Worm (Caenorhabditis elegans) whole organism, L2 larva: ENCODE results near the gene daf-31.

Experiments used
- C34F6.9 ChIP-seq: fragments of 150-350 bp; optimal IDR thresholded peaks from 2 replicates; lab custom pipeline; 2014; ENCODE audit warnings: missing biosample characterization, missing genetic modification characterization
- R02D3.7 ChIP-seq: fragments of 150-350 bp; optimal IDR thresholded peaks from 2 replicates; lab custom pipeline; 2014; ENCODE audit warnings: missing biosample characterization, missing genetic modification characterization
- Y55F3AM.14 ChIP-seq: fragments of 200-800 bp; sonication (Bioruptor generic); optimal IDR thresholded peaks from 2 replicates; lab custom pipeline; 2018; ENCODE audit warnings: mild to moderate bottlenecking, missing genetic modification characterization, missing compliant biosample characterization
- ZK546.5 ChIP-seq: sonication (generic microtip); optimal IDR thresholded peaks from 2 replicates; lab custom pipeline; 2017; ENCODE audit warnings: missing biosample characterization, missing genetic modification characterization
- ama-1 ChIP-seq: fragments of 150-350 bp; optimal IDR thresholded peaks from 2 replicates; lab custom pipeline; 2018; ENCODE audit warnings: inconsistent platforms
- blmp-1 ChIP-seq: sonication (generic microtip); optimal IDR thresholded peaks from 2 replicates; lab custom pipeline; 2017; ENCODE audit warnings: missing genetic modification characterization, mild to moderate bottlenecking, missing compliant biosample characterization, antibody characterized with exemption, moderate library complexity; ENCODE audit not compliant: insufficient read depth
- ceh-16 ChIP-seq: fragments of 150-350 bp; optimal IDR thresholded peaks from 2 replicates; lab custom pipeline; 2014; ENCODE audit warnings: missing biosample characterization, missing genetic modification characterization
- ceh-82 ChIP-seq: fragments of 150-350 bp; optimal IDR thresholded peaks from 2 replicates; lab custom pipeline; 2014; ENCODE audit warnings: missing biosample characterization, missing genetic modification characterization
- crh-2 ChIP-seq: sonication (generic microtip); optimal IDR thresholded peaks from 2 replicates; lab custom pipeline; 2017; ENCODE audit warnings: missing biosample characterization, missing genetic modification characterization
- dmd-4 ChIP-seq: sonication (generic microtip); optimal IDR thresholded peaks from 2 replicates; lab custom pipeline; 2017; ENCODE audit warnings: missing biosample characterization, missing genetic modification characterization
- egl-27 ChIP-seq: sonication (generic microtip); optimal IDR thresholded peaks from 3 replicates; lab custom pipeline; 2017; ENCODE audit warnings: missing biosample characterization, missing genetic modification reagents, missing genetic modification characterization
- elt-1 ChIP-seq: fragments of 150-350 bp; optimal IDR thresholded peaks from 2 replicates; lab custom pipeline; 2014; ENCODE audit warnings: missing biosample characterization, missing genetic modification characterization
- elt-3 ChIP-seq: sonication (generic microtip); optimal IDR thresholded peaks from 2 replicates; lab custom pipeline; 2017; ENCODE audit warnings: missing biosample characterization, missing genetic modification characterization
- fos-1 ChIP-seq: fragments of 150-350 bp; optimal IDR thresholded peaks from 2 replicates; lab custom pipeline; 2014; ENCODE audit warnings: missing biosample characterization, missing genetic modification characterization
- gmeb-1 ChIP-seq: fragments of 150-350 bp; optimal IDR thresholded peaks from 2 replicates; lab custom pipeline; 2014; ENCODE audit warnings: missing biosample characterization, missing genetic modification characterization
- lin-13 ChIP-seq: fragments of 150-350 bp; optimal IDR thresholded peaks from 2 replicates; lab custom pipeline; 2014; ENCODE audit warnings: missing biosample characterization, missing genetic modification reagents, missing genetic modification characterization
- lin-39 ChIP-seq: fragments of 150-350 bp; optimal IDR thresholded peaks from 2 replicates; lab custom pipeline; 2014; ENCODE audit warnings: missing biosample characterization, missing genetic modification reagents, missing genetic modification characterization
- lsy-2 ChIP-seq, 2 experiments: fragments of 150-350 bp in 1 of 2; sonication (generic microtip) in 1 of 2; optimal IDR thresholded peaks; 2 replicates each; lab custom pipeline; 2014 to 2017; ENCODE audit warnings: missing biosample characterization in 2 of 2, missing genetic modification characterization in 2 of 2
- mbf-1 ChIP-seq: sonication (generic microtip); optimal IDR thresholded peaks from 2 replicates; lab custom pipeline; 2017; ENCODE audit warnings: missing biosample characterization, missing genetic modification characterization
- mdl-1 ChIP-seq, 2 experiments: fragments of 150-350 bp in 1 of 2; sonication (generic microtip) in 1 of 2; optimal IDR thresholded peaks; 2 replicates each; lab custom pipeline; 2017; ENCODE audit warnings: missing biosample characterization in 2 of 2, missing genetic modification characterization in 2 of 2
- nhr-10 ChIP-seq: sonication (generic microtip); optimal IDR thresholded peaks from 2 replicates; lab custom pipeline; 2017; ENCODE audit warnings: missing biosample characterization, missing genetic modification characterization
- nhr-12 ChIP-seq: fragments of 150-350 bp; optimal IDR thresholded peaks from 2 replicates; lab custom pipeline; 2014; ENCODE audit warnings: missing biosample characterization, missing genetic modification characterization
- nhr-23 ChIP-seq: fragments of 150-350 bp; optimal IDR thresholded peaks from 2 replicates; lab custom pipeline; 2014; ENCODE audit warnings: missing biosample characterization, missing genetic modification reagents, missing genetic modification characterization
- nhr-237 ChIP-seq: fragments of 150-350 bp; optimal IDR thresholded peaks from 2 replicates; lab custom pipeline; 2014; ENCODE audit warnings: missing biosample characterization, missing genetic modification characterization
- peb-1 ChIP-seq: fragments of 150-350 bp; optimal IDR thresholded peaks from 2 replicates; lab custom pipeline; 2014; ENCODE audit warnings: missing biosample characterization, missing genetic modification characterization
- sem-4 ChIP-seq: fragments of 150-350 bp; optimal IDR thresholded peaks from 2 replicates; lab custom pipeline; 2014; ENCODE audit warnings: missing biosample characterization, missing genetic modification reagents, missing genetic modification characterization
- skn-1 ChIP-seq: sonication (generic microtip); optimal IDR thresholded peaks from 2 replicates; lab custom pipeline; 2017; ENCODE audit warnings: missing biosample characterization, missing genetic modification characterization
- sma-9 ChIP-seq, 2 experiments: fragments of 150-350 bp in 1 of 2; sonication (generic microtip) in 1 of 2; optimal IDR thresholded peaks; 2 replicates each; lab custom pipeline; 2014 to 2016; ENCODE audit warnings: missing genetic modification characterization in 2 of 2, mild to moderate bottlenecking in 1 of 2, missing biosample characterization in 1 of 2, missing compliant biosample characterization in 1 of 2, missing genetic modification reagents in 1 of 2, moderate library complexity in 1 of 2
- snpc-4 ChIP-seq: fragments of 150-350 bp; optimal IDR thresholded peaks from 2 replicates; lab custom pipeline; 2014; ENCODE audit warnings: missing biosample characterization, missing genetic modification characterization
- unc-39 ChIP-seq: fragments of 150-350 bp; optimal IDR thresholded peaks from 2 replicates; lab custom pipeline; 2014; ENCODE audit warnings: missing biosample characterization, missing genetic modification characterization
- unc-55 ChIP-seq: fragments of 150-350 bp; sonication (generic microtip); optimal IDR thresholded peaks from 3 replicates; lab custom pipeline; 2014; ENCODE audit warnings: missing biosample characterization, missing genetic modification reagents, missing genetic modification characterization
- unc-62 ChIP-seq: fragments of 150-350 bp; optimal IDR thresholded peaks from 2 replicates; lab custom pipeline; 2014; ENCODE audit warnings: missing biosample characterization, missing genetic modification reagents, missing genetic modification characterization
- ztf-1 ChIP-seq: fragments of 200-800 bp; sonication (Bioruptor generic); conservative IDR thresholded peaks from 2 replicates; pipeline ENCODE4 v1.3.6; 2022; ENCODE audit warnings: missing genetic modification characterization, missing compliant biosample characterization
- ztf-11 ChIP-seq: sonication (generic microtip); optimal IDR thresholded peaks from 2 replicates; lab custom pipeline; 2017; ENCODE audit warnings: missing biosample characterization, missing genetic modification characterization
- ztf-4 ChIP-seq: fragments of 150-350 bp; optimal IDR thresholded peaks from 2 replicates; lab custom pipeline; 2014; ENCODE audit warnings: missing biosample characterization, missing genetic modification characterization

Gene daf-31

ce11 chrIV:8289105-8289504 lies 968 bp upstream of the daf-31 start:
- TF ChIP-seq ceh-16 (tag; lab: Kevin White, UChicago) (no peak), skn-1 (no peak), crh-2 (tag; lab: Kevin White, UChicago) (no peak), unc-55 (no peak), nhr-10 (tag; lab: Kevin White, UChicago) (no peak), fos-1 (no peak), R02D3.7 (no peak), unc-62 (GFP tag; lab: Kevin White, UChicago) (no peak), lin-39 (tag; lab: Kevin White, UChicago) (no peak), ZK546.5 (tag; lab: Kevin White, UChicago) (no peak), snpc-4 (tag; lab: Kevin White, UChicago) (no peak), C34F6.9 (tag; lab: Kevin White, UChicago) (no peak), lsy-2 (tag; optimal IDR thresholded peaks at IDR 0.05; lab: Kevin White, UChicago) (no peak), egl-27 (no peak), ceh-82 (tag; lab: Kevin White, UChicago) (no peak), elt-1 (no peak), ztf-4 (tag; lab: Kevin White, UChicago) (no peak), sem-4 (no peak), ztf-11 (tag; lab: Kevin White, UChicago) (no peak)

ce11 chrIV:8289505-8289579 lies 731 bp upstream of the daf-31 start, which contains the start of gene nucl-1:
TSS of gene nucl-1 (minus strand) at chrIV:8289530.
- no peak for TF ChIP-seq elt-3 (tag; lab: Kevin White, UChicago)
- no peak for TF ChIP-seq ZK546.5 (tag; lab: Kevin White, UChicago)
- no peak for TF ChIP-seq skn-1
- no peak for TF ChIP-seq mdl-1 (tag; optimal IDR thresholded peaks at IDR 0.05; lab: Kevin White, UChicago)
- no peak for TF ChIP-seq ztf-1 (GFP tag; lab: Robert Waterston, UW)
- TF ChIP-seq unc-39 (tag; lab: Kevin White, UChicago): no peak
- no peak for TF ChIP-seq ztf-4 (tag; lab: Kevin White, UChicago)
- no peak for TF ChIP-seq mbf-1 (tag; lab: Kevin White, UChicago)
- TF ChIP-seq nhr-23: no peak
- no peak for TF ChIP-seq lin-39 (tag; lab: Kevin White, UChicago)
- no peak for TF ChIP-seq ceh-16 (tag; lab: Kevin White, UChicago)
- no peak for TF ChIP-seq R02D3.7

ce11 chrIV:8291232-8291631 lies 1.2 kb downstream of the daf-31 start, which contains the start of gene K07H8.2:
TSS of gene K07H8.2 (plus strand) at chrIV:8291532.
- TF ChIP-seq nhr-12 (no peak), nhr-237 (tag; lab: Kevin White, UChicago) (no peak), Y55F3AM.14 (GFP tag; lab: Kevin White, UChicago) (no peak), sma-9 (GFP tag; optimal IDR thresholded peaks at IDR 0.05; lab: Kevin White, UChicago) (no peak), sma-9 (tag; optimal IDR thresholded peaks at IDR 0.05; lab: Kevin White, UChicago) (no peak), lsy-2 (tag; optimal IDR thresholded peaks at IDR 0.05; lab: Kevin White, UChicago) (no peak), ztf-1 (GFP tag; lab: Robert Waterston, UW) (no peak), skn-1 (no peak), ztf-4 (tag; lab: Kevin White, UChicago) (no peak), sem-4 (no peak), elt-1 (no peak), snpc-4 (tag; lab: Kevin White, UChicago) (no peak), mbf-1 (tag; lab: Kevin White, UChicago) (no peak), nhr-23 (no peak), blmp-1 (no peak), peb-1 (tag; lab: Kevin White, UChicago) (no peak), ama-1 (lab: Kevin White, UChicago) (no peak)

- TF ChIP-seq nhr-237 (tag; lab: Kevin White, UChicago) (no peak), nhr-23 (no peak), peb-1 (tag; lab: Kevin White, UChicago) (no peak), gmeb-1 (no peak), ama-1 (lab: Kevin White, UChicago) (no peak), ztf-1 (GFP tag; lab: Robert Waterston, UW) (no peak), mbf-1 (tag; lab: Kevin White, UChicago) (no peak), lin-13 (GFP tag; lab: Kevin White, UChicago) (no peak), Y55F3AM.14 (GFP tag; lab: Kevin White, UChicago) (no peak), lin-39 (tag; lab: Kevin White, UChicago) (no peak), sma-9 (GFP tag; optimal IDR thresholded peaks at IDR 0.05; lab: Kevin White, UChicago) (no peak), sma-9 (tag; optimal IDR thresholded peaks at IDR 0.05; lab: Kevin White, UChicago) (no peak), elt-3 (tag; lab: Kevin White, UChicago) (no peak)
Measured at ce11 chrIV:8294650-8295049, 4.6 kb downstream of the daf-31 start, which contains the start of gene tbce-1. TSS of gene tbce-1 (plus strand) at chrIV:8294690.

- TF ChIP-seq dmd-4 (tag; lab: Kevin White, UChicago) (no peak), lin-13 (GFP tag; lab: Kevin White, UChicago) (no peak), nhr-10 (tag; lab: Kevin White, UChicago) (no peak), ceh-82 (tag; lab: Kevin White, UChicago) (no peak)
Measured at ce11 chrIV:8297192-8297591, 7.1 kb downstream of the daf-31 start, which contains the start of gene nprl-3. TSS of gene nprl-3 (plus strand) at chrIV:8297492.
